Worm (Caenorhabditis elegans): ENCODE results near the gene hsp-75.

DNA sequence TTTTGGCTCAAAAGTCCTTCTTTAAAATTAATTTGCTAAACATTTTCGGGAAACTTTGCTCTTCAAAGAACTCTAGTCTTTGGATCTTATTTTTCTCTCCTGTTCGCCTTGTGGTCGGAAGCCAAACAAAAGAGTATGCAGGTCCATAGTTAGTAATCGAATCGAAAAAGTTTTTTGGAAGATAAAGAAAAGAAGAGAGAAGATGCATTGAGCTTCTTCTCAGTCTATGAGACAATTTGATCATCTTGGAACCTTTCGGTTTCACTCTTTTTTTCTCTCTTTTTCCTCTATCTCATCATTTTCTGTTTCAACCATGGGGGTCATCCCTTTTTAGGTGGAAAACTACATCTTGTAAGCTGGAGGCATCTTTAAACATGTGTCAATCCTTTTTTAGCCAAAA lies 27.2 kb upstream of the hsp-75 start:
- TF ChIP-seq elt-3 (tag; optimal IDR thresholded peaks at IDR 0.05): no peak
- TF ChIP-seq ztf-11 (tag; optimal IDR thresholded peaks at IDR 0.05): no peak
- TF ChIP-seq lin-15B (tag; optimal IDR thresholded peaks at IDR 0.05): no peak
- TF ChIP-seq unc-130 (tag; optimal IDR thresholded peaks at IDR 0.05): no peak
- TF ChIP-seq mdl-1 (tag; optimal IDR thresholded peaks at IDR 0.05): no peak
- no peak for TF ChIP-seq pqm-1 (tag; optimal IDR thresholded peaks at IDR 0.05)
- TF ChIP-seq ces-1 (GFP tag; optimal IDR thresholded peaks at IDR 0.05): peak; percentile 82
- TF ChIP-seq pag-3 (tag; optimal IDR thresholded peaks at IDR 0.05; ENCODE audit: borderline replicate concordance, insufficient read depth): no peak
- no peak for TF ChIP-seq dpl-1 (GFP tag; optimal IDR thresholded peaks at IDR 0.05)
- no peak for TF ChIP-seq lir-3 (tag; optimal IDR thresholded peaks at IDR 0.05; ENCODE audit: poor library complexity)
- TF ChIP-seq ama-1 (optimal IDR thresholded peaks at IDR 0.05): no peak

Data from whole organism, L1 larva.